Worm (Caenorhabditis elegans) whole organism, mixed stage, embryonic: ENCODE measurements around the gene C45G9.11.
"Not testable (repeated sequence)": the region's sequence is repeated elsewhere in the genome, so short reads cannot be mapped to it uniquely, and the experiment has no call there.

Source experiments
- M03D4.4 ChIP-seq: sonication (generic microtip); optimal IDR thresholded peaks from 2 replicates; lab custom pipeline; 2017; ENCODE audit warnings: mild to moderate bottlenecking, missing genetic modification characterization, missing compliant biosample characterization
- bed-3 ChIP-seq: fragments of 200-800 bp; sonication (Bioruptor generic); optimal IDR thresholded peaks from 3 replicates; lab custom pipeline; 2018; ENCODE audit warnings: mild to moderate bottlenecking, missing genetic modification characterization, moderate library complexity, missing compliant biosample characterization
- blmp-1 ChIP-seq: fragments of 150-350 bp; optimal IDR thresholded peaks from 2 replicates; lab custom pipeline; 2014; ENCODE audit warnings: missing biosample characterization, missing genetic modification characterization
- ceh-39 ChIP-seq: fragments of 150-350 bp; optimal IDR thresholded peaks from 2 replicates; lab custom pipeline; 2014; ENCODE audit warnings: missing biosample characterization, missing genetic modification characterization
- ceh-43 ChIP-seq: fragments of 200-800 bp; sonication (Bioruptor generic); optimal IDR thresholded peaks from 2 replicates; lab custom pipeline; 2018; ENCODE audit warnings: mild to moderate bottlenecking, missing genetic modification characterization, moderate library complexity, missing compliant biosample characterization
- ceh-83 ChIP-seq: fragments of 200-800 bp; sonication (Bioruptor generic); optimal IDR thresholded peaks from 2 replicates; lab custom pipeline; 2018; ENCODE audit warnings: mild to moderate bottlenecking, missing genetic modification characterization, missing compliant biosample characterization
- cnd-1 ChIP-seq: fragments of 200-800 bp; sonication (Bioruptor generic); optimal IDR thresholded peaks from 2 replicates; lab custom pipeline; 2018; ENCODE audit warnings: mild to moderate bottlenecking, missing genetic modification characterization, missing compliant biosample characterization
- drap-1 ChIP-seq: fragments of 200-800 bp; sonication (Bioruptor generic); optimal IDR thresholded peaks from 3 replicates; lab custom pipeline; 2018; ENCODE audit warnings: mild to moderate bottlenecking, missing genetic modification characterization, missing compliant biosample characterization
- elt-1 ChIP-seq: sonication (generic microtip); optimal IDR thresholded peaks from 2 replicates; lab custom pipeline; 2017; ENCODE audit warnings: missing genetic modification characterization, mild to moderate bottlenecking, missing compliant biosample characterization, antibody characterized with exemption, moderate library complexity, borderline replicate concordance; ENCODE audit not compliant: insufficient read depth
- elt-3 ChIP-seq: fragments of 150-350 bp; optimal IDR thresholded peaks from 2 replicates; lab custom pipeline; 2014; ENCODE audit warnings: missing biosample characterization, missing genetic modification characterization
- flh-1 ChIP-seq: fragments of 200-800 bp; sonication (Bioruptor generic); optimal IDR thresholded peaks from 2 replicates; lab custom pipeline; 2018; ENCODE audit warnings: mild to moderate bottlenecking, missing genetic modification characterization, moderate library complexity, missing compliant biosample characterization
- ham-2 ChIP-seq: fragments of 200-800 bp; sonication (Bioruptor generic); optimal IDR thresholded peaks from 2 replicates; lab custom pipeline; 2018; ENCODE audit warnings: mild to moderate bottlenecking, missing genetic modification characterization, missing compliant biosample characterization
- hlh-1 ChIP-seq: fragments of 150-350 bp; optimal IDR thresholded peaks from 2 replicates; lab custom pipeline; 2014; ENCODE audit warnings: missing biosample characterization, missing genetic modification reagents, missing genetic modification characterization
- lin-13 ChIP-seq: fragments of 150-350 bp; optimal IDR thresholded peaks from 2 replicates; lab custom pipeline; 2014; ENCODE audit warnings: missing biosample characterization, missing genetic modification characterization
- lin-32 ChIP-seq: fragments of 200-800 bp; sonication (Bioruptor generic); optimal IDR thresholded peaks from 2 replicates; lab custom pipeline; 2018; ENCODE audit warnings: mild to moderate bottlenecking, missing genetic modification characterization, missing compliant biosample characterization
- lsy-2 ChIP-seq: fragments of 150-350 bp; optimal IDR thresholded peaks from 2 replicates; lab custom pipeline; 2014; ENCODE audit warnings: missing biosample characterization, missing genetic modification characterization
- mab-5 ChIP-seq: fragments of 150-350 bp; optimal IDR thresholded peaks from 2 replicates; lab custom pipeline; 2014; ENCODE audit warnings: missing biosample characterization, missing genetic modification characterization
- mep-1 ChIP-seq: fragments of 150-350 bp; optimal IDR thresholded peaks from 2 replicates; lab custom pipeline; 2017; ENCODE audit warnings: missing biosample characterization, missing genetic modification reagents, missing genetic modification characterization, inconsistent platforms
- mls-2 ChIP-seq: sonication (generic microtip); optimal IDR thresholded peaks from 2 replicates; lab custom pipeline; 2016; ENCODE audit warnings: mild to moderate bottlenecking, missing genetic modification characterization, moderate library complexity, missing compliant biosample characterization
- nhr-12 ChIP-seq: fragments of 150-350 bp; optimal IDR thresholded peaks from 2 replicates; lab custom pipeline; 2014; ENCODE audit warnings: missing biosample characterization, missing genetic modification characterization
- nhr-237 ChIP-seq: fragments of 150-350 bp; optimal IDR thresholded peaks from 2 replicates; lab custom pipeline; 2014; ENCODE audit warnings: missing biosample characterization, missing genetic modification characterization
- nhr-76 ChIP-seq: sonication (generic microtip); optimal IDR thresholded peaks from 2 replicates; lab custom pipeline; 2017; ENCODE audit warnings: missing biosample characterization, missing genetic modification characterization
- pha-4 ChIP-seq: fragments of 150-350 bp; optimal IDR thresholded peaks from 2 replicates; lab custom pipeline; 2018; ENCODE audit warnings: missing biosample characterization, missing genetic modification reagents, missing genetic modification characterization
- sem-2 ChIP-seq: fragments of 200-800 bp; sonication (Bioruptor generic); optimal IDR thresholded peaks from 2 replicates; lab custom pipeline; 2018; ENCODE audit warnings: mild to moderate bottlenecking, missing genetic modification characterization, missing compliant biosample characterization
- snpc-4 ChIP-seq: fragments of 150-350 bp; optimal IDR thresholded peaks from 2 replicates; lab custom pipeline; 2014; ENCODE audit warnings: missing biosample characterization, missing genetic modification characterization
- sptf-1 ChIP-seq: sonication (generic microtip); optimal IDR thresholded peaks from 2 replicates; lab custom pipeline; 2017; ENCODE audit warnings: mild to moderate bottlenecking, missing genetic modification characterization, moderate library complexity, missing compliant biosample characterization
- tbx-8 ChIP-seq: fragments of 200-800 bp; sonication (Bioruptor generic); optimal IDR thresholded peaks from 2 replicates; lab custom pipeline; 2018; ENCODE audit warnings: mild to moderate bottlenecking, missing genetic modification characterization, moderate library complexity, missing compliant biosample characterization
- unc-120 ChIP-seq: sonication (generic microtip); optimal IDR thresholded peaks from 2 replicates; lab custom pipeline; 2017; ENCODE audit warnings: missing genetic modification characterization, missing compliant biosample characterization; ENCODE audit not compliant: poor library complexity, severe bottlenecking
- unc-39 ChIP-seq: fragments of 150-350 bp; optimal IDR thresholded peaks from 2 replicates; lab custom pipeline; 2014; ENCODE audit warnings: missing biosample characterization, missing genetic modification characterization
- zip-8 ChIP-seq: fragments of 150-350 bp; optimal IDR thresholded peaks from 2 replicates; lab custom pipeline; 2014; ENCODE audit warnings: missing biosample characterization, missing genetic modification characterization

Gene C45G9.11

ce11 chrIII:5062406-5062805, 6.1 kb downstream of the C45G9.11 start, which contains the start of gene C45G9.4:
C45G9.4 (plus strand) TSS chrIII:5062706.
- not testable (repeated sequence) for TF ChIP-seq lin-32; nhr-12 (tag; lab: Kevin White, UChicago); mep-1 (tag; lab: Kevin White, UChicago)

DNA sequence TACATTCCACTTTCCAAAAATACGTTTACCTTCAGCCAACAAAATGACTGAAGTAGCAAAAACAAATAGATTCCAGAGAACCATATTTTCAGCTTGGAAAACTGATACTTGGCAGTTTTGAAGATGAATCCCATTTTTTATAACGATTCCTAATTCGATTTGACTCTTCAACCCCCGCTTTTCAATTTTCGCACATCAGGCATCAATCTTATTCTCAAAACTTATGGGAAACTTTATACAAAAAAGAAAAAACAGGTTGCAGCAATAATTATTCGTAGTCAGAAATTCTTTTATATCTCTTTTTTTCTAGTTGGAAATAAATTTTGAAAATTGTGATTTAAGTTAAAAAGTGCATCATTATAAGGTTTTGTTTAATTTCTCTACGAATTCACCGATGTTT, 6.7 kb downstream of the C45G9.11 start, which contains the start of gene C45G9.10:
C45G9.10 (minus strand) TSS at position 101 of the 400 bp plus-strand sequence.
- TF ChIP-seq ceh-39 (tag; lab: Kevin White, UChicago) (no peak), mab-5 (no peak), zip-8 (tag; lab: Kevin White, UChicago) (no peak), cnd-1 (no peak), mls-2 (tag; lab: Kevin White, UChicago) (no peak), unc-39 (tag; lab: Kevin White, UChicago) (no peak), unc-120 (tag; lab: Kevin White, UChicago) (no peak), blmp-1 (tag; lab: Kevin White, UChicago) (no peak), nhr-237 (tag; lab: Kevin White, UChicago) (no peak), nhr-76 (tag; lab: Kevin White, UChicago) (no peak), ceh-83 (GFP tag; lab: Kevin White, UChicago) (no peak), M03D4.4 (tag; lab: Kevin White, UChicago) (no peak), hlh-1 (tag; lab: Kevin White, UChicago) (no peak), mep-1 (tag; lab: Kevin White, UChicago) (no peak), pha-4 (no peak), ceh-43 (GFP tag; lab: Kevin White, UChicago) (no peak), sem-2 (GFP tag; lab: Kevin White, UChicago) (no peak), lsy-2 (tag; lab: Kevin White, UChicago) (no peak), drap-1 (no peak), tbx-8 (GFP tag; lab: Kevin White, UChicago) (no peak)

DNA sequence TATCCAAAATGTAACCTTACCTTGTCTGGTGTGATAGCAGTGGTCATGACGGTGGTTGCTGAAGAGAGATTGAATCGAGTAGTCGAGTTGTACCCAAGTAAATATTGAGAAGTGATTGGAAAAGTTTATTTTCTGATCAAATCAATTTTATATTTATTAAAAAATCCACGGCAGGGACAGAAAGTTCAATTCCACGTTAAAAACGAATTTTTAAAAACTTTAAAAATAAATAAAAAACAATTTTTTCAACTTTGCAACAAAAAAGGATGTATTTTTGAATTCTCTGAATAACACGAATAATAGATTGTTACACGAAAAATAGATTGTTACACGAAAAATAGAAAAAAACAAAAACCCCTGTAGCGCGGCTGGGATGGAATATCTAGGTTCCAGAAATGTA, 12.8 kb downstream of the C45G9.11 start, which contains the start of gene C45G9.9:
C45G9.9 (minus strand) TSS at position 101 of the 400 bp plus-strand sequence.
- TF ChIP-seq ham-2 (GFP tag; lab: Kevin White, UChicago); flh-1 (GFP tag; lab: Kevin White, UChicago); elt-1 (tag; lab: Kevin White, UChicago): not testable (repeated sequence)

ce11 chrIII:5053541-5053940, 15.0 kb downstream of the C45G9.11 start, which contains the start of gene C45G9.8:
C45G9.8 (minus strand) TSS chrIII:5053641.
- TF ChIP-seq unc-120 (tag; lab: Kevin White, UChicago) (no peak), nhr-76 (tag; lab: Kevin White, UChicago) (no peak), lin-32 (no peak), drap-1 (no peak), mab-5 (no peak), snpc-4 (tag; lab: Kevin White, UChicago) (no peak), nhr-12 (tag; lab: Kevin White, UChicago) (no peak), lin-13 (tag; lab: Kevin White, UChicago) (no peak), blmp-1 (tag; lab: Kevin White, UChicago) (no peak), elt-3 (tag; lab: Kevin White, UChicago) (no peak), M03D4.4 (tag; lab: Kevin White, UChicago) (no peak)

DNA sequence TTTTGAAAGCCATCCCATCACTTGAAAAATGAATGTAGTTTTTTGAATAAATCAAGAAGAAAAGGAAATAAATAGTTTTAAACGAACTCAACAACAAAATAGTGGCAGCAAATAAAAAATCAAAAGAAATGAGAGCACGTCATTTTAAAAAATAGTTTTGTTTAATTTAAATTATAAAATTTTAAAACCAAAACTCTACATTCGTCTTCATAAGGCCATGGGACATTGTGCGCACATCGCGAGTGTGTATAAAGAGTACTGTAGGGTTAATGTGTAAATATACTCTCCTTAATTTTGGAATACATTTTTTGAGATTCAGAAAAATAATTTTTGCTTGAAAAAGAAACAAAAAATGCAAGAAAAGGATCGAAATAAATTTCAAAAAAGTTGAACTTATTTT, 16.6 kb downstream of the C45G9.11 start, which contains the start of gene C45G9.15:
C45G9.15 (minus strand) TSS at position 101 of the 400 bp plus-strand sequence.
- TF ChIP-seq cnd-1 (no peak), tbx-8 (GFP tag; lab: Kevin White, UChicago) (no peak), ceh-83 (GFP tag; lab: Kevin White, UChicago) (no peak), lsy-2 (tag; lab: Kevin White, UChicago) (no peak), blmp-1 (tag; lab: Kevin White, UChicago) (no peak), sptf-1 (tag; lab: Kevin White, UChicago) (no peak)

DNA sequence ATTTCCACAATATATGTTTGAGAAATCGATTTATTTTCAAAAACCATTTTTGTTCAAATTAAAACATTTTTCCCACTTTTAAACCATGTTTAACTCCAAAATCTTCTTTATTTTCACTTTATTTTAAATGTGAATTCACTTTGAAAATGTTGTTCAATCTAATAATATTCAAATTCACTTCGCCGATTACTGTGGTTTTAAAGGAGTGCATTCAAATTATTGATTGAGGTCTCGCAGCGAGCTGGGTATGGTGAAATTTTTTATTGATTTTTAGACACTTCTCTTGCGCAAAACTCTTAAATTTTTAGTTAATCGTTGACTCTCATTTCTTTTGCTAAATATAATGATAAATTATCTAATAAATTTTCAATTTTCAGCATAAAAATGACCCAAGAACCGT, 20.8 kb downstream of the C45G9.11 start, which contains the start of gene C45G9.5:
C45G9.5 (plus strand) TSS at position 378 of the 400 bp plus-strand sequence.
- TF ChIP-seq bed-3 = no peak
- no peak for TF ChIP-seq ceh-39 (tag; lab: Kevin White, UChicago)
- TF ChIP-seq zip-8 (tag; lab: Kevin White, UChicago) = no peak
- TF ChIP-seq lin-32 = no peak
- TF ChIP-seq unc-39 (tag; lab: Kevin White, UChicago) = no peak
- no peak for TF ChIP-seq snpc-4 (tag; lab: Kevin White, UChicago)
- no peak for TF ChIP-seq mls-2 (tag; lab: Kevin White, UChicago)
- TF ChIP-seq flh-1 (GFP tag; lab: Kevin White, UChicago) = no peak
